Worm (Caenorhabditis elegans) whole organism, young adult: ENCODE results near the gene Y37E11AM.4.

ENCODE experiments used
- Y79H2A.3 ChIP-seq: fragments of 200-800 bp; sonication (Bioruptor generic); conservative IDR thresholded peaks from 2 replicates; pipeline ENCODE4 v1.3.6; 2022; ENCODE audit warnings: missing genetic modification reagents, missing genetic modification characterization, missing compliant biosample characterization
- snpc-1.3 ChIP-seq: sonication (generic microtip); optimal IDR thresholded peaks from 2 replicates; lab custom pipeline; 2017; ENCODE audit warnings: missing genetic modification characterization, mild to moderate bottlenecking, missing compliant biosample characterization, antibody characterized with exemption, moderate library complexity, missing genotype, missing genetic modification reagents; ENCODE audit not compliant: insufficient read depth
- snpc-4 ChIP-seq, 5 experiments: fragments of 150-350 bp in 1 of 5; sonication (generic microtip) in 4 of 5; optimal IDR thresholded peaks; 2 replicates each; lab custom pipeline; 2014 to 2018; ENCODE audit warnings: missing genetic modification characterization in 5 of 5, missing biosample characterization in 3 of 5, antibody characterized with exemption in 2 of 5, mild to moderate bottlenecking in 2 of 5, missing compliant biosample characterization in 2 of 5, missing genotype in 2 of 5, moderate library complexity in 2 of 5, missing genetic modification reagents in 1 of 5

- TF ChIP-seq snpc-4 (GFP tag; optimal IDR thresholded peaks at IDR 0.05; lab: Kevin White, UChicago) (no peak), snpc-4 (tag; optimal IDR thresholded peaks at IDR 0.05; lab: Kevin White, UChicago) (no peak), Y79H2A.3 (GFP tag; lab: Robert Waterston, UW) (no peak), snpc-1.3 (tag; lab: Kevin White, UChicago) (no peak)
Observed at ce11 chrIV:3759823-3760222, 37.2 kb upstream of the Y37E11AM.4 start.
